Worm (Caenorhabditis elegans) whole organism, L2 larva: Measurements from ENCODE around the gene best-5.

ENCODE experiments used
- ama-1 ChIP-seq: fragments of 150-350 bp; optimal IDR thresholded peaks from 2 replicates; lab custom pipeline; 2018; ENCODE audit warnings: inconsistent platforms
- mab-5 ChIP-seq: fragments of 150-350 bp; optimal IDR thresholded peaks from 2 replicates; lab custom pipeline; 2014; ENCODE audit warnings: missing biosample characterization, missing genetic modification characterization
- sma-3 ChIP-seq: sonication (generic microtip); optimal IDR thresholded peaks from 2 replicates; lab custom pipeline; 2016; ENCODE audit warnings: missing genetic modification reagents, missing genetic modification characterization, missing compliant biosample characterization

DNA sequence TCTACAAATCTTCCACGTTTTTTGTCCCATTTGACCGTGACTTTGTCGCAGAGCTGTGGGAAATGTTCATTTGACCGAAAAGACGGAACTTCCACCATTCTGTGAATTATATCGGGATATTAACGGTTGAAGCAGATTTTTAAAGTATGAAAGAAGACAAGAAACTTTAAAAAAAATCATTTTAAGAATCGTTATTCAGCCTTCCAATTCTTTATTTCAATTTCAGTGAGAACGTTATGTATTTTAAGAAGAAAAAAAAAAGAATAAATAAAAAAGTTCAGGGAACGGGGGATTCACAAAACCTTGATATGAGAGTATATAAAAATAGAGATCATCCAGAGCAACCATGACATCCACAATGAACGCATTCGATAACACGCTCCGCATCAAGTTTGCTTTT lies 4.4 kb upstream of the best-5 start, which contains the start of gene set-3:
- no peak for TF ChIP-seq ama-1 (lab: Kevin White, UChicago)
- no peak for TF ChIP-seq sma-3 (GFP tag; lab: Kevin White, UChicago)
- TF ChIP-seq mab-5 (tag; lab: Kevin White, UChicago) = no peak
